Fruit fly (Drosophila melanogaster) whole organism, embryonic: ENCODE data around the gene Sodh1.

ENCODE experiments used
- ATbp ChIP-seq: fragments of 200-800 bp; sonication (Bioruptor generic); optimal IDR thresholded peaks from 2 replicates; lab custom pipeline; 2017; ENCODE audit warnings: missing biosample characterization, mild to moderate bottlenecking, missing genetic modification characterization, missing genetic modification reagents
- Asciz ChIP-seq: fragments of 200-800 bp; sonication (Bioruptor generic); optimal IDR thresholded peaks from 2 replicates; lab custom pipeline; 2017; ENCODE audit warnings: missing biosample characterization, mild to moderate bottlenecking, missing genetic modification characterization, missing genetic modification reagents
- BtbVII ChIP-seq: fragments of 200-800 bp; sonication (Bioruptor generic); optimal IDR thresholded peaks from 3 replicates; lab custom pipeline; 2017; ENCODE audit warnings: missing biosample characterization, mild to moderate bottlenecking, missing genetic modification characterization
- CG11398 ChIP-seq: fragments of 200-800 bp; sonication (Bioruptor generic); optimal IDR thresholded peaks from 2 replicates; lab custom pipeline; 2016; ENCODE audit warnings: missing biosample characterization, missing genetic modification characterization
- CG12071 ChIP-seq: fragments of 200-800 bp; sonication (Bioruptor generic); optimal IDR thresholded peaks from 3 replicates; lab custom pipeline; 2018; ENCODE audit warnings: missing biosample characterization, mild to moderate bottlenecking, missing genetic modification characterization
- CG14050 ChIP-seq: fragments of 200-800 bp; sonication (Bioruptor generic); IDR thresholded peaks from 3 replicates; pipeline ENCODE4 v1.3.6; 2022; ENCODE audit warnings: missing biosample characterization, missing genetic modification characterization
- CG16813 ChIP-seq: fragments of 200-800 bp; sonication (Bioruptor generic); IDR thresholded peaks from 3 replicates; pipeline ENCODE4 v1.3.6; 2022; ENCODE audit warnings: missing biosample characterization, missing genetic modification characterization; ENCODE audit not compliant: partially characterized antibody
- CG17361 ChIP-seq: fragments of 200-800 bp; sonication (Bioruptor generic); IDR thresholded peaks from 3 replicates; pipeline ENCODE4 v1.3.6; 2022; ENCODE audit warnings: missing biosample characterization, missing genetic modification characterization
- CG18262 ChIP-seq: fragments of 200-800 bp; optimal IDR thresholded peaks from 3 replicates; lab custom pipeline; 2019; ENCODE audit warnings: missing biosample characterization, mild to moderate bottlenecking, missing genetic modification characterization, moderate library complexity
- CG18476 ChIP-seq: fragments of 200-800 bp; sonication (Bioruptor generic); optimal IDR thresholded peaks from 2 replicates; lab custom pipeline; 2016; ENCODE audit warnings: missing biosample characterization, mild to moderate bottlenecking, missing genetic modification characterization
- CG2116 ChIP-seq: fragments of 200-800 bp; sonication (Bioruptor generic); optimal IDR thresholded peaks from 3 replicates; lab custom pipeline; 2018; ENCODE audit warnings: missing biosample characterization, mild to moderate bottlenecking, missing genetic modification characterization
- CG2129 ChIP-seq: fragments of 200-800 bp; sonication (Bioruptor generic); IDR thresholded peaks from 2 replicates; pipeline ENCODE4 v1.3.6; 2022; ENCODE audit warnings: missing biosample characterization, missing genetic modification characterization; ENCODE audit not compliant: partially characterized antibody
- CG2889 ChIP-seq: fragments of 200-800 bp; sonication (Bioruptor generic); IDR thresholded peaks from 3 replicates; pipeline ENCODE4 v1.3.6; 2022; ENCODE audit warnings: missing biosample characterization, missing genetic modification characterization
- CG30403 ChIP-seq: fragments of 200-800 bp; sonication (Bioruptor generic); optimal IDR thresholded peaks from 3 replicates; lab custom pipeline; 2016; ENCODE audit warnings: missing biosample characterization, missing genetic modification characterization
- CG30431 ChIP-seq: fragments of 200-800 bp; sonication (Bioruptor generic); optimal IDR thresholded peaks from 2 replicates; lab custom pipeline; 2017; ENCODE audit warnings: missing biosample characterization, missing genetic modification characterization
- CG31388 ChIP-seq: fragments of 200-800 bp; sonication (Bioruptor generic); optimal IDR thresholded peaks from 2 replicates; lab custom pipeline; 2016; ENCODE audit warnings: missing biosample characterization, missing genetic modification characterization
- CG32532 ChIP-seq: fragments of 200-800 bp; sonication (Bioruptor generic); IDR thresholded peaks from 2 replicates; pipeline ENCODE4 v1.3.6; 2022; ENCODE audit warnings: missing biosample characterization, missing genetic modification characterization
- CG33557 ChIP-seq: fragments of 200-800 bp; sonication (Bioruptor generic); optimal IDR thresholded peaks from 2 replicates; lab custom pipeline; 2019; ENCODE audit warnings: missing biosample characterization, mild to moderate bottlenecking, missing genetic modification characterization, moderate library complexity
- CG34224 ChIP-seq: fragments of 200-800 bp; sonication (Bioruptor generic); IDR thresholded peaks from 3 replicates; pipeline ENCODE4 v1.3.6; 2022; ENCODE audit warnings: missing biosample characterization, missing genetic modification characterization; ENCODE audit not compliant: partially characterized antibody
- CG4328 ChIP-seq: fragments of 200-800 bp; sonication (Bioruptor generic); optimal IDR thresholded peaks from 3 replicates; lab custom pipeline; 2017; ENCODE audit warnings: missing biosample characterization, missing genetic modification reagents, missing genetic modification characterization
- CG6683 ChIP-seq: fragments of 200-800 bp; sonication (Bioruptor generic); optimal IDR thresholded peaks from 2 replicates; lab custom pipeline; 2017; ENCODE audit warnings: missing biosample characterization, mild to moderate bottlenecking, missing genetic modification characterization, missing genetic modification reagents
- CG7271 ChIP-seq: fragments of 200-800 bp; sonication (Bioruptor generic); optimal IDR thresholded peaks from 2 replicates; lab custom pipeline; 2018; ENCODE audit warnings: missing biosample characterization, mild to moderate bottlenecking, missing genetic modification characterization, moderate library complexity
- CG8089 ChIP-seq: fragments of 200-800 bp; sonication (Bioruptor generic); optimal IDR thresholded peaks from 3 replicates; lab custom pipeline; 2016; ENCODE audit warnings: missing biosample characterization, missing genetic modification characterization
- Dbx ChIP-seq: fragments of 200-800 bp; sonication (Bioruptor generic); IDR thresholded peaks from 3 replicates; pipeline ENCODE4 v1.3.6; 2022; ENCODE audit warnings: missing biosample characterization, missing genetic modification characterization
- Ets65A ChIP-seq: fragments of 200-800 bp; sonication (Bioruptor generic); peaks from one replicate; lab custom pipeline; 2016; ENCODE audit warnings: missing biosample characterization, missing genetic modification characterization
- HHEX ChIP-seq: fragments of 200-800 bp; sonication (Bioruptor generic); optimal IDR thresholded peaks from 3 replicates; lab custom pipeline; 2017; ENCODE audit warnings: missing biosample characterization, mild to moderate bottlenecking, missing genetic modification characterization, missing genetic modification reagents
- Hmr ChIP-seq: fragments of 200-800 bp; sonication (Bioruptor generic); optimal IDR thresholded peaks from 3 replicates; lab custom pipeline; 2017; ENCODE audit warnings: mild to moderate bottlenecking, missing biosample characterization, missing genetic modification reagents, missing genetic modification characterization
- Hmx ChIP-seq: fragments of 200-800 bp; sonication (Bioruptor generic); optimal IDR thresholded peaks from 2 replicates; lab custom pipeline; 2016; ENCODE audit warnings: missing biosample characterization, missing genetic modification characterization
- Lim3 ChIP-seq: fragments of 200-800 bp; sonication (Bioruptor generic); IDR thresholded peaks from 2 replicates; pipeline ENCODE4 v1.3.6; 2022; ENCODE audit warnings: missing biosample characterization, missing genetic modification characterization
- Max ChIP-seq: fragments of 200-800 bp; sonication (Bioruptor generic); optimal IDR thresholded peaks from 2 replicates; lab custom pipeline; 2016; ENCODE audit warnings: missing biosample characterization, mild to moderate bottlenecking, missing genetic modification characterization
- Nf-YA ChIP-seq: fragments of 200-800 bp; sonication (Bioruptor generic); IDR thresholded peaks from 2 replicates; pipeline ENCODE4 v1.3.6; 2022; ENCODE audit warnings: missing biosample characterization, missing genetic modification characterization
- Pdp1 ChIP-seq, 2 experiments: fragments of 200-800 bp; sonication (Bioruptor generic); optimal IDR thresholded peaks; 3 replicates each; lab custom pipeline; 2016; ENCODE audit warnings: missing biosample characterization in 2 of 2, missing genetic modification characterization in 2 of 2, mild to moderate bottlenecking in 1 of 2, moderate library complexity in 1 of 2
- ab ChIP-seq: fragments of 200-800 bp; sonication (Bioruptor generic); optimal IDR thresholded peaks from 2 replicates; lab custom pipeline; 2016; ENCODE audit warnings: missing biosample characterization, missing genetic modification characterization
- ato ChIP-seq: fragments of 200-800 bp; sonication (Bioruptor generic); IDR thresholded peaks from 2 replicates; pipeline ENCODE4 v1.3.6; 2022; ENCODE audit warnings: missing biosample characterization, missing genetic modification characterization; ENCODE audit not compliant: partially characterized antibody
- bsh ChIP-seq, 2 experiments: fragments of 200-800 bp; sonication (Bioruptor generic); optimal IDR thresholded peaks; 2 replicates each; lab custom pipeline; 2017 to 2018; ENCODE audit warnings: mild to moderate bottlenecking in 2 of 2, missing biosample characterization in 2 of 2, missing genetic modification characterization in 2 of 2, moderate library complexity in 1 of 2
- chn ChIP-seq: fragments of 200-800 bp; sonication (Bioruptor generic); optimal IDR thresholded peaks from 2 replicates; lab custom pipeline; 2016; ENCODE audit warnings: missing biosample characterization, missing genetic modification characterization
- croc ChIP-seq: fragments of 200-800 bp; sonication (Bioruptor generic); conservative IDR thresholded peaks from 3 replicates; pipeline ENCODE4 v1.3.6; 2022; ENCODE audit warnings: missing biosample characterization, missing genetic modification characterization
- exex ChIP-seq: fragments of 200-800 bp; sonication (Bioruptor generic); optimal IDR thresholded peaks from 4 replicates; lab custom pipeline; 2018; ENCODE audit warnings: missing biosample characterization, mild to moderate bottlenecking, missing genetic modification characterization, moderate library complexity
- gcm ChIP-seq: fragments of 200-800 bp; sonication (Bioruptor generic); optimal IDR thresholded peaks from 2 replicates; lab custom pipeline; 2019; ENCODE audit warnings: missing biosample characterization, mild to moderate bottlenecking, missing genetic modification characterization, moderate library complexity
- grn ChIP-seq: fragments of 200-800 bp; sonication (Bioruptor generic); optimal IDR thresholded peaks from 3 replicates; lab custom pipeline; 2017; ENCODE audit warnings: missing biosample characterization, missing genetic modification characterization
- gro ChIP-seq: fragments of 200-800 bp; sonication (Bioruptor generic); optimal IDR thresholded peaks from 2 replicates; lab custom pipeline; 2016; ENCODE audit warnings: missing biosample characterization, missing genetic modification characterization
- hb ChIP-seq: fragments of 200-800 bp; sonication (Bioruptor generic); IDR thresholded peaks from 3 replicates; pipeline ENCODE4 v1.3.6; 2022; ENCODE audit warnings: missing biosample characterization, missing genetic modification characterization; ENCODE audit not compliant: partially characterized antibody
- peb ChIP-seq: fragments of 200-800 bp; sonication (Bioruptor generic); IDR thresholded peaks from 2 replicates; pipeline ENCODE4 v1.3.6; 2022; ENCODE audit warnings: missing biosample characterization, missing genetic modification characterization
- pnt ChIP-seq: fragments of 200-800 bp; sonication (Bioruptor generic); optimal IDR thresholded peaks from 3 replicates; lab custom pipeline; 2016; ENCODE audit warnings: missing biosample characterization, missing genetic modification characterization
- pum ChIP-seq: fragments of 200-800 bp; sonication (Bioruptor generic); optimal IDR thresholded peaks from 2 replicates; lab custom pipeline; 2016; ENCODE audit warnings: missing biosample characterization, missing genetic modification characterization
- sima ChIP-seq: fragments of 200-800 bp; sonication (Bioruptor generic); optimal IDR thresholded peaks from 2 replicates; lab custom pipeline; 2016; ENCODE audit warnings: missing biosample characterization, missing genetic modification characterization
- sob ChIP-seq: fragments of 200-800 bp; sonication (Bioruptor generic); IDR thresholded peaks from 2 replicates; pipeline ENCODE4 v1.3.6; 2022; ENCODE audit warnings: missing biosample characterization, missing genetic modification characterization
- tll ChIP-seq, 2 experiments: fragments of 200-800 bp in 1 of 2; fragments of >200 bp in 1 of 2; sonication (Bioruptor generic) in 1 of 2; optimal IDR thresholded peaks; 2 replicates each; lab custom pipeline; 2017 to 2019; ENCODE audit warnings: missing biosample characterization in 2 of 2, missing genetic modification characterization in 2 of 2, mild to moderate bottlenecking in 1 of 2, moderate library complexity in 1 of 2
- tup ChIP-seq: fragments of 200-800 bp; sonication (Bioruptor generic); optimal IDR thresholded peaks from 2 replicates; lab custom pipeline; 2016; ENCODE audit warnings: missing biosample characterization, mild to moderate bottlenecking, missing genetic modification characterization, moderate library complexity

The Sodh1 gene

dm6 chr3R:7074297-7075114 lies 22.4 kb downstream of the Sodh1 start, which contains the start of the genes Ufl1 and CG1943 (continued):
- TF ChIP-seq CG11398 (GFP tag; lab: Kevin White, UChicago) (no peak), sima (GFP tag; lab: Kevin White, UChicago) (no peak), CG30431 (GFP tag; lab: Kevin White, UChicago) (no peak), CG8089 (GFP tag; lab: Kevin White, UChicago) (no peak), ATbp (peak; percentile 2), Lim3 (GFP tag; lab: Robert Waterston, UW) (no peak), CG2116 (GFP tag; lab: Kevin White, UChicago) (peak; percentile 83), Nf-YA (GFP tag; lab: Robert Waterston, UW) (no peak), CG31388 (GFP tag; lab: Kevin White, UChicago) (no peak), CG32532 (GFP tag; lab: Robert Waterston, UW) (no peak), hb (no peak), ato (GFP tag; lab: Robert Waterston, UW) (no peak), BtbVII (no peak), CG17361 (GFP tag; lab: Robert Waterston, UW) (no peak), Hmx (no peak), HHEX (no peak), CG2889 (GFP tag; lab: Robert Waterston, UW) (no peak), pum (GFP tag; lab: Kevin White, UChicago) (no peak), peb (GFP tag; lab: Robert Waterston, UW) (no peak), bsh (GFP tag; optimal IDR thresholded peaks at IDR 0.05; lab: Kevin White, UChicago) (peak in 1 of 2 experiments; percentile 35), CG33557 (GFP tag; lab: Kevin White, UChicago) (no peak), Dbx (GFP tag; lab: Robert Waterston, UW) (no peak), tll (GFP tag; optimal IDR thresholded peaks at IDR 0.05; lab: Kevin White, UChicago) (no peak), chn (GFP tag; lab: Kevin White, UChicago) (no peak), Asciz (no peak), Hmr (GFP tag; lab: Kevin White, UChicago) (peak; percentile 72), grn (GFP tag; lab: Kevin White, UChicago) (peak; percentile 98), Ets65A (GFP tag; lab: Kevin White, UChicago) (no peak), Pdp1 (GFP tag; optimal IDR thresholded peaks at IDR 0.05; lab: Kevin White, UChicago) (peak in 1 of 2 experiments; percentile 55), CG12071 (GFP tag; lab: Kevin White, UChicago) (no peak), CG2129 (GFP tag; lab: Robert Waterston, UW) (no peak), sob (GFP tag; lab: Robert Waterston, UW) (no peak), pnt (no peak), croc (no peak), CG18476 (GFP tag; lab: Kevin White, UChicago) (no peak), CG16813 (no peak), CG4328 (GFP tag; lab: Kevin White, UChicago) (no peak), gcm (peak; percentile 44), CG30403 (peak; percentile 25), CG14050 (GFP tag; lab: Robert Waterston, UW) (no peak), exex (tag; lab: Kevin White, UChicago) (no peak), CG7271 (tag; lab: Kevin White, UChicago) (no peak), CG34224 (no peak), tup (GFP tag; lab: Kevin White, UChicago) (no peak), Max (GFP tag; lab: Kevin White, UChicago) (peak; percentile 25), gro (GFP tag; lab: Kevin White, UChicago) (no peak), CG18262 (tag; lab: Kevin White, UChicago) (no peak), CG6683 (no peak), ab (GFP tag; lab: Kevin White, UChicago) (no peak)
